Worm (Caenorhabditis elegans): ENCODE data around the gene F47B7.5.

F47B7.5 gene

ce11 chrX:3768717-3769116 is at the start of gene F47B7.5:
TSS of gene F47B7.5 (minus strand) at chrX:3768817.
- TF ChIP-seq snu-23 (GFP tag; optimal IDR thresholded peaks at IDR 0.05), result no peak
- TF ChIP-seq ztf-4 (tag; optimal IDR thresholded peaks at IDR 0.05), result no peak

- TF ChIP-seq snpc-4 (tag; optimal IDR thresholded peaks at IDR 0.05), result no peak
Measured at ce11 chrX:3814827-3815226, 46.2 kb upstream of the F47B7.5 start.

- TF ChIP-seq ceh-63 (GFP tag; optimal IDR thresholded peaks at IDR 0.05) (no peak), hpl-2 (GFP tag; optimal IDR thresholded peaks at IDR 0.05) (no peak), elt-3 (tag; optimal IDR thresholded peaks at IDR 0.05) (no peak), Y116A8C.19 (tag; optimal IDR thresholded peaks at IDR 0.05; ENCODE audit: borderline replicate concordance) (no peak), lsy-2 (tag; optimal IDR thresholded peaks at IDR 0.05) (no peak), mep-1 (tag; optimal IDR thresholded peaks at IDR 0.05) (no peak), unc-62 (GFP tag; optimal IDR thresholded peaks at IDR 0.05) (no peak), mab-9 (GFP tag; IDR thresholded peaks at IDR 0.05) (no peak)
Measured at ce11 chrX:3807166-3807565, 38.5 kb upstream of the F47B7.5 start, which contains the start of gene F35A5.1. TSS of gene F35A5.1 (plus strand) at chrX:3807466.

ce11 chrX:3804837-3805236 is 36.2 kb upstream of the F47B7.5 start, which contains the start of gene F35A5.2:
TSS of gene F35A5.2 (plus strand) at chrX:3805137.
- TF ChIP-seq C04F5.9 (tag; optimal IDR thresholded peaks at IDR 0.05), result no peak
- no peak for TF ChIP-seq lin-15B (tag; optimal IDR thresholded peaks at IDR 0.05)
- no peak for TF ChIP-seq mab-9 (GFP tag; IDR thresholded peaks at IDR 0.05)
- no peak for TF ChIP-seq nhr-84 (tag; optimal IDR thresholded peaks at IDR 0.05)
- TF ChIP-seq hlh-17 (GFP tag; optimal IDR thresholded peaks at IDR 0.05; ENCODE audit: borderline replicate concordance), result no peak
- no peak for TF ChIP-seq lin-14 (GFP tag; optimal IDR thresholded peaks at IDR 0.05)

- TF ChIP-seq alr-1 (tag; optimal IDR thresholded peaks at IDR 0.05; ENCODE audit: borderline replicate concordance) (no peak), irx-1 (tag; optimal IDR thresholded peaks at IDR 0.05) (peak; percentile 71), nhr-20 (tag; optimal IDR thresholded peaks at IDR 0.05) (peak; percentile 80), unc-62 (GFP tag; optimal IDR thresholded peaks at IDR 0.05) (no peak), mep-1 (tag; optimal IDR thresholded peaks at IDR 0.05) (peak; percentile 90), efl-3 (GFP tag; optimal IDR thresholded peaks at IDR 0.05) (no peak), zip-4 (GFP tag; optimal IDR thresholded peaks at IDR 0.05) (peak; percentile 31), Y116A8C.19 (tag; optimal IDR thresholded peaks at IDR 0.05; ENCODE audit: borderline replicate concordance) (no peak), pag-3 (tag; optimal IDR thresholded peaks at IDR 0.05; ENCODE audit: borderline replicate concordance, insufficient read depth) (peak; percentile 20), ets-5 (GFP tag; IDR thresholded peaks at IDR 0.05) (no peak), C16A3.4 (tag; optimal IDR thresholded peaks at IDR 0.05) (peak; percentile 85), nhr-77 (tag; optimal IDR thresholded peaks at IDR 0.05) (no peak), ceh-82 (tag; optimal IDR thresholded peaks at IDR 0.05) (peak; percentile 66 to 83 (median 69)), ztf-4 (tag; optimal IDR thresholded peaks at IDR 0.05) (peak; percentile 35), pax-3 (tag; optimal IDR thresholded peaks at IDR 0.05) (no peak), tlp-1 (tag; optimal IDR thresholded peaks at IDR 0.05) (no peak), tbx-2 (tag; optimal IDR thresholded peaks at IDR 0.05) (peak; percentile 84), ceh-63 (GFP tag; optimal IDR thresholded peaks at IDR 0.05) (no peak), snpc-4 (tag; optimal IDR thresholded peaks at IDR 0.05) (peak; percentile 26), mef-2 (tag; optimal IDR thresholded peaks at IDR 0.05) (no peak), egl-27 (tag; optimal IDR thresholded peaks at IDR 0.05) (no peak), isw-1 (GFP tag; IDR thresholded peaks at IDR 0.05) (peak; percentile 75), fos-1 (tag; optimal IDR thresholded peaks at IDR 0.05) (peak; percentile 61), nhr-84 (tag; optimal IDR thresholded peaks at IDR 0.05) (no peak), lsy-2 (tag; optimal IDR thresholded peaks at IDR 0.05) (peak; percentile 83), hlh-4 (tag; optimal IDR thresholded peaks at IDR 0.05) (no peak), nhr-90 (tag; optimal IDR thresholded peaks at IDR 0.05; ENCODE audit: poor library complexity) (peak; percentile 80), mab-9 (GFP tag; IDR thresholded peaks at IDR 0.05) (no peak), lin-14 (GFP tag; optimal IDR thresholded peaks at IDR 0.05) (peak; percentile 89), unc-98 (GFP tag; IDR thresholded peaks at IDR 0.05) (no peak), grh-1 (GFP tag; IDR thresholded peaks at IDR 0.05) (peak; percentile 46), mdl-1 (tag; optimal IDR thresholded peaks at IDR 0.05) (peak in 1 of 2 experiments; percentile 54), ces-1 (GFP tag; optimal IDR thresholded peaks at IDR 0.05) (no peak), skn-1 (tag; optimal IDR thresholded peaks at IDR 0.05) (peak; percentile 28), hlh-17 (GFP tag; optimal IDR thresholded peaks at IDR 0.05; ENCODE audit: borderline replicate concordance) (no peak), nhr-71 (tag; optimal IDR thresholded peaks at IDR 0.05) (peak; percentile 88), nhr-237 (tag; optimal IDR thresholded peaks at IDR 0.05) (no peak)
Measured at ce11 chrX:3803314-3803713, 34.7 kb upstream of the F47B7.5 start, which contains the start of gene F35A5.8. TSS of gene F35A5.8 (minus strand) at chrX:3803464.
